Fruit fly (Drosophila melanogaster) whole organism, pupa: ENCODE results near the gene ect.
A peak's percentile ranks its signal among the peaks of the same experiment; 100 is the strongest.

ENCODE experiments used
- CG12605 ChIP-seq: fragments of 200-800 bp; sonication (Bioruptor generic); IDR thresholded peaks from 2 replicates; pipeline ENCODE4 v1.3.6; 2022; ENCODE audit warnings: missing biosample characterization, missing genetic modification characterization
- CG14655 ChIP-seq: fragments of 200-800 bp; sonication (Bioruptor generic); optimal IDR thresholded peaks from 3 replicates; lab custom pipeline; 2017; ENCODE audit warnings: mild to moderate bottlenecking, missing biosample characterization, missing genetic modification reagents, missing genetic modification characterization
- CG4496 ChIP-seq: fragments of 200-800 bp; sonication (Bioruptor generic); IDR thresholded peaks from 3 replicates; pipeline ENCODE4 v1.3.6; 2022; ENCODE audit warnings: missing biosample characterization, missing genetic modification characterization

DNA sequence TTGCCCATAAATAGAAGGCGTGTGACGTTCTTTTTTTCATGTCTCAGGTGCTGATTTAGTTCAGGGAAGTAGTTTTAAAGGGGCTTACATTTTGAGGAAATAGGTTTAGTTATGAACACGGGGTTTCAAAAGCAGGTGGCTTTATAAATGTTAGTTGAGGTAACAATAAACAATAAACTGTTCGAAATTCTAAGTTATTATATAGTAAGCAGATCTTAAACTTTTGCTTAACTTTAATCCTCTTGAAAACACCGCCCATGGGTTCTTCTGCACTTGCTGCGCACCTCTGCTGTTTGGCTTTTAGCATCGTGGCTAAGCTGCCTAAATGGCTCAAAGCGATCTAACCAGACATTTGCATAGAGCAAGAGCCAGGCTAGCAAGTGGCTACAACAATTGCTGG, 28.9 kb upstream of the ect start:
- no peak for TF ChIP-seq CG12605 (GFP tag; lab: Robert Waterston, UW)
- TF ChIP-seq CG4496 (GFP tag; lab: Robert Waterston, UW) = peak; percentile 54; the same call in 2 of the 3 replicates
- TF ChIP-seq CG14655 (GFP tag; lab: Kevin White, UChicago) = peak; percentile 29
